Fruit fly (Drosophila melanogaster): ENCODE data around the gene Nf-YC.

DNA sequence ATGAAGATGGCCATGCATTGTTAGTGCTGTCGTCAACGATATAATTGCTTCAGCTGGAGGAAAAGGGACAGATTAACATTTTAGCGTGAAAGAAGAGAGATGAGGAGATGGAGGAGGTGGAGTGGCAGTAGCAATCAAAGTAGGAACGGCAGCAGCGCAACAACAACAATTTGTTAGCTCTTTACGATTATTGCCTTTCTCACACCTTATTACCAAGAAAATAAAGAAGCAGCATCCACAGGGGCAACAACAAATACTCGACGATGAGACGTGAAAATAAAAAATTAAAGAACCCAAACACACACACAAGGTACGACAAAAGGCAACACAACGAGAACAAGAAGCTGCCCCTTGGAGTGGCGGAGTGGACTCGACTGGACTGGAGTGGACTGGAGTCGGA lies 43.8 kb downstream of the Nf-YC start:
- no peak for TF ChIP-seq ttk (optimal IDR thresholded peaks at IDR 0.05)
- no peak for TF ChIP-seq psq (optimal IDR thresholded peaks at IDR 0.05)
- TF ChIP-seq insv (optimal IDR thresholded peaks at IDR 0.05) = no peak
- no peak for TF ChIP-seq h (optimal IDR thresholded peaks at IDR 0.05)
- TF ChIP-seq Sin3A (optimal IDR thresholded peaks at IDR 0.05) = no peak

Measured in Kc167 (cell line).